Fruit fly (Drosophila melanogaster): Measurements from ENCODE around the gene CG10616.

- TF ChIP-seq EcR (GFP tag; optimal IDR thresholded peaks at IDR 0.05) (no peak), Pif1B (GFP tag; optimal IDR thresholded peaks at IDR 0.05) (no peak), CG10348 (GFP tag; IDR thresholded peaks at IDR 0.05) (no peak), CG8301 (tag; optimal IDR thresholded peaks at IDR 0.05) (no peak), Snoo (tag; optimal IDR thresholded peaks at IDR 0.05) (no peak), CG32121 (GFP tag; IDR thresholded peaks at IDR 0.05) (no peak), CG12605 (GFP tag; IDR thresholded peaks at IDR 0.05) (no peak)
Observed at dm6 chr3L:12453529-12453928, 18.0 kb upstream of the CG10616 start.
